Worm (Caenorhabditis elegans): ENCODE results near the gene rfc-1.

- TF ChIP-seq nhr-25 (tag; optimal IDR thresholded peaks at IDR 0.05) (no peak), nhr-12 (tag; optimal IDR thresholded peaks at IDR 0.05) (no peak), fos-1 (tag; optimal IDR thresholded peaks at IDR 0.05) (no peak), aly-2 (tag; optimal IDR thresholded peaks at IDR 0.05) (no peak), egl-27 (tag; optimal IDR thresholded peaks at IDR 0.05) (no peak), pqm-1 (tag; optimal IDR thresholded peaks at IDR 0.05) (no peak), ZK546.5 (tag; optimal IDR thresholded peaks at IDR 0.05) (no peak), ama-1 (optimal IDR thresholded peaks at IDR 0.05) (no peak), elt-2 (tag; optimal IDR thresholded peaks at IDR 0.05) (no peak), ceh-82 (tag; optimal IDR thresholded peaks at IDR 0.05) (no peak), snpc-4 (tag; optimal IDR thresholded peaks at IDR 0.05) (no peak), unc-62 (GFP tag; optimal IDR thresholded peaks at IDR 0.05) (no peak), tbx-2 (tag; optimal IDR thresholded peaks at IDR 0.05) (no peak)
These were observed 31.3 kb downstream of the rfc-1 start for ce11 chrV:14614454-14614853.

Measured in whole organism, L3 larva.